Fruit fly (Drosophila melanogaster): ENCODE data around the gene PNKP.

dm6 chr3R:8326884-8327283 lies 16.4 kb downstream of the PNKP start:
- TF ChIP-seq Hr78 (GFP tag; optimal IDR thresholded peaks at IDR 0.05) (no peak), lola (GFP tag; optimal IDR thresholded peaks at IDR 0.05) (no peak), h (GFP tag; optimal IDR thresholded peaks at IDR 0.05) (no peak), psq (GFP tag; optimal IDR thresholded peaks at IDR 0.05) (no peak)
